Fruit fly (Drosophila melanogaster) whole organism, embryonic: ENCODE data around the gene Aasdh.

Source experiments
- Aef1 ChIP-seq: fragments of 200-800 bp; sonication (Bioruptor generic); IDR thresholded peaks from 3 replicates; pipeline ENCODE4 v1.3.6; 2022; ENCODE audit warnings: missing biosample characterization, missing genetic modification characterization
- CG12104 ChIP-seq: fragments of 200-800 bp; sonication (Bioruptor generic); optimal IDR thresholded peaks from 3 replicates; lab custom pipeline; 2016; ENCODE audit warnings: missing biosample characterization, missing genetic modification characterization
- CG14050 ChIP-seq: fragments of 200-800 bp; sonication (Bioruptor generic); IDR thresholded peaks from 3 replicates; pipeline ENCODE4 v1.3.6; 2022; ENCODE audit warnings: missing biosample characterization, missing genetic modification characterization
- CG14667 ChIP-seq: fragments of 200-800 bp; sonication (Bioruptor generic); IDR thresholded peaks from 2 replicates; pipeline ENCODE4 v1.3.6; 2022; ENCODE audit warnings: missing biosample characterization, missing genetic modification characterization
- CG14860 ChIP-seq: fragments of 200-800 bp; sonication (Bioruptor generic); IDR thresholded peaks from 3 replicates; pipeline ENCODE4 v1.3.6; 2022; ENCODE audit warnings: missing biosample characterization, missing genetic modification characterization; ENCODE audit not compliant: partially characterized antibody
- CG16815 ChIP-seq: fragments of 200-800 bp; sonication (Bioruptor generic); optimal IDR thresholded peaks from 3 replicates; lab custom pipeline; 2017; ENCODE audit warnings: missing biosample characterization, mild to moderate bottlenecking, missing genetic modification characterization
- CG2116 ChIP-seq: fragments of 200-800 bp; sonication (Bioruptor generic); optimal IDR thresholded peaks from 3 replicates; lab custom pipeline; 2018; ENCODE audit warnings: missing biosample characterization, mild to moderate bottlenecking, missing genetic modification characterization
- CG2202 ChIP-seq: fragments of 200-800 bp; sonication (Bioruptor generic); optimal IDR thresholded peaks from 2 replicates; lab custom pipeline; 2018; ENCODE audit warnings: missing biosample characterization, mild to moderate bottlenecking, missing genetic modification characterization
- CG4328 ChIP-seq: fragments of 200-800 bp; sonication (Bioruptor generic); optimal IDR thresholded peaks from 3 replicates; lab custom pipeline; 2017; ENCODE audit warnings: missing biosample characterization, missing genetic modification reagents, missing genetic modification characterization
- CG4854 ChIP-seq: fragments of 200-800 bp; sonication (Bioruptor generic); optimal IDR thresholded peaks from 2 replicates; lab custom pipeline; 2016; ENCODE audit warnings: missing biosample characterization, missing genetic modification characterization, inconsistent platforms
- CG6765 ChIP-seq: fragments of 200-800 bp; sonication (Bioruptor generic); optimal IDR thresholded peaks from 3 replicates; lab custom pipeline; 2017; ENCODE audit warnings: missing biosample characterization, mild to moderate bottlenecking, missing genetic modification characterization
- CG7357 ChIP-seq: fragments of 200-800 bp; sonication (Bioruptor generic); IDR thresholded peaks from 3 replicates; pipeline ENCODE4 v1.3.6; 2022; ENCODE audit warnings: missing biosample characterization, missing genetic modification characterization
- CG7928 ChIP-seq: fragments of 200-800 bp; sonication (Bioruptor generic); optimal IDR thresholded peaks from 2 replicates; lab custom pipeline; 2017; ENCODE audit warnings: missing biosample characterization, mild to moderate bottlenecking, missing genetic modification characterization
- CG8281 ChIP-seq: fragments of 200-800 bp; sonication (Bioruptor generic); optimal IDR thresholded peaks from 2 replicates; lab custom pipeline; 2018; ENCODE audit warnings: missing biosample characterization, mild to moderate bottlenecking, missing genetic modification characterization, moderate library complexity
- CG8290 ChIP-seq, 3 experiments: fragments of 200-800 bp; sonication (Bioruptor generic); optimal IDR thresholded peaks; 2 replicates each; lab custom pipeline; 2016 to 2019; ENCODE audit warnings: missing biosample characterization in 3 of 3, missing genetic modification characterization in 3 of 3, mild to moderate bottlenecking in 2 of 3, moderate library complexity in 1 of 3
- CG8478 ChIP-seq: fragments of >200 bp; optimal IDR thresholded peaks from 2 replicates; lab custom pipeline; 2018
- Dad ChIP-seq: fragments of 200-800 bp; sonication (Bioruptor generic); optimal IDR thresholded peaks from 3 replicates; lab custom pipeline; 2016; ENCODE audit warnings: missing biosample characterization, missing genetic modification characterization
- Dp ChIP-seq: fragments of 200-800 bp; sonication (Bioruptor generic); optimal IDR thresholded peaks from 2 replicates; lab custom pipeline; 2018; ENCODE audit warnings: missing biosample characterization, mild to moderate bottlenecking, missing genetic modification characterization, moderate library complexity
- HLH54F ChIP-seq: fragments of 200-800 bp; sonication (Bioruptor generic); optimal IDR thresholded peaks from 3 replicates; lab custom pipeline; 2016; ENCODE audit warnings: missing biosample characterization, missing genetic modification characterization
- HLHmδ ChIP-seq: fragments of 200-800 bp; sonication (Bioruptor generic); optimal IDR thresholded peaks from 2 replicates; lab custom pipeline; 2018; ENCODE audit warnings: missing biosample characterization, mild to moderate bottlenecking, missing genetic modification characterization, moderate library complexity
- MTF-1 ChIP-seq: fragments of 200-800 bp; sonication (Bioruptor generic); optimal IDR thresholded peaks from 2 replicates; lab custom pipeline; 2018; ENCODE audit warnings: missing biosample characterization, mild to moderate bottlenecking, missing genetic modification characterization, borderline replicate concordance
- Max ChIP-seq: fragments of 200-800 bp; sonication (Bioruptor generic); optimal IDR thresholded peaks from 2 replicates; lab custom pipeline; 2016; ENCODE audit warnings: missing biosample characterization, mild to moderate bottlenecking, missing genetic modification characterization
- NC2α ChIP-seq: fragments of 200-800 bp; sonication (Bioruptor generic); optimal IDR thresholded peaks from 2 replicates; lab custom pipeline; 2016; ENCODE audit warnings: missing biosample characterization, missing genetic modification characterization
- Sox100B ChIP-seq: fragments of 200-800 bp; sonication (Bioruptor generic); optimal IDR thresholded peaks from 3 replicates; lab custom pipeline; 2018; ENCODE audit warnings: missing biosample characterization, mild to moderate bottlenecking, missing genetic modification characterization
- Spps ChIP-seq: fragments of 200-800 bp; sonication (Bioruptor generic); optimal IDR thresholded peaks from 2 replicates; lab custom pipeline; 2018; ENCODE audit warnings: missing biosample characterization, mild to moderate bottlenecking, missing genetic modification characterization
- Sry-δ ChIP-seq: fragments of 200-800 bp; sonication (Bioruptor generic); optimal IDR thresholded peaks from 2 replicates; lab custom pipeline; 2016; ENCODE audit warnings: missing biosample characterization, missing genetic modification characterization
- bab2 ChIP-seq: fragments of 200-800 bp; sonication (Bioruptor generic); optimal IDR thresholded peaks from 2 replicates; lab custom pipeline; 2016; ENCODE audit warnings: missing biosample characterization, missing genetic modification characterization
- bcd ChIP-seq: fragments of 200-800 bp; sonication (Bioruptor generic); optimal IDR thresholded peaks from 2 replicates; lab custom pipeline; 2017; ENCODE audit warnings: missing biosample characterization, mild to moderate bottlenecking, missing genetic modification characterization
- chn ChIP-seq: fragments of 200-800 bp; sonication (Bioruptor generic); optimal IDR thresholded peaks from 2 replicates; lab custom pipeline; 2016; ENCODE audit warnings: missing biosample characterization, missing genetic modification characterization
- dysf ChIP-seq: fragments of 200-800 bp; sonication (Bioruptor generic); IDR thresholded peaks from 3 replicates; pipeline ENCODE4 v1.3.6; 2022; ENCODE audit warnings: missing biosample characterization, missing genetic modification characterization
- fd64A ChIP-seq: fragments of 200-800 bp; sonication (Bioruptor generic); optimal IDR thresholded peaks from 3 replicates; lab custom pipeline; 2018; ENCODE audit warnings: missing biosample characterization, mild to moderate bottlenecking, missing genetic modification characterization
- gem ChIP-seq: fragments of 200-800 bp; sonication (Bioruptor generic); optimal IDR thresholded peaks from 2 replicates; lab custom pipeline; 2019; ENCODE audit warnings: missing biosample characterization, mild to moderate bottlenecking, missing genetic modification characterization, moderate library complexity
- gsb ChIP-seq: fragments of 200-800 bp; sonication (Bioruptor generic); IDR thresholded peaks from 2 replicates; pipeline ENCODE4 v1.3.6; 2022; ENCODE audit warnings: missing biosample characterization, missing genetic modification characterization
- hb ChIP-seq: fragments of 200-800 bp; sonication (Bioruptor generic); IDR thresholded peaks from 3 replicates; pipeline ENCODE4 v1.3.6; 2022; ENCODE audit warnings: missing biosample characterization, missing genetic modification characterization; ENCODE audit not compliant: partially characterized antibody
- kah ChIP-seq: fragments of 200-800 bp; sonication (Bioruptor generic); optimal IDR thresholded peaks from 2 replicates; lab custom pipeline; 2018; ENCODE audit warnings: missing biosample characterization, mild to moderate bottlenecking, missing genetic modification characterization
- lab ChIP-seq: fragments of 200-800 bp; sonication (Bioruptor generic); optimal IDR thresholded peaks from 3 replicates; lab custom pipeline; 2017; ENCODE audit warnings: missing biosample characterization, missing genetic modification characterization, mild to moderate bottlenecking, moderate library complexity, missing genetic modification reagents
- lov ChIP-seq, 2 experiments: fragments of 200-800 bp in 1 of 2; fragments of >200 bp in 1 of 2; sonication (Bioruptor generic) in 1 of 2; IDR thresholded peaks in 1 of 2; optimal IDR thresholded peaks in 1 of 2; 2 replicates in 1 of 2; 3 replicates in 1 of 2; pipeline versions ENCODE4 v1.3.6 to Lab custom; 2017 to 2022; ENCODE audit warnings: missing biosample characterization in 1 of 2, missing genetic modification characterization in 1 of 2
- maf-S ChIP-seq: fragments of 200-800 bp; sonication (Bioruptor generic); optimal IDR thresholded peaks from 2 replicates; lab custom pipeline; 2016; ENCODE audit warnings: missing biosample characterization, missing genetic modification characterization
- nerfin-1 ChIP-seq: fragments of 200-800 bp; sonication (Bioruptor generic); optimal IDR thresholded peaks from 3 replicates; lab custom pipeline; 2019; ENCODE audit warnings: missing biosample characterization, mild to moderate bottlenecking, missing genetic modification characterization, moderate library complexity
- peb ChIP-seq: fragments of 200-800 bp; sonication (Bioruptor generic); IDR thresholded peaks from 2 replicates; pipeline ENCODE4 v1.3.6; 2022; ENCODE audit warnings: missing biosample characterization, missing genetic modification characterization
- prd ChIP-seq, 3 experiments: fragments of >200 bp in 2 of 3; fragments of 200-800 bp in 1 of 3; sonication (Bioruptor generic) in 1 of 3; optimal IDR thresholded peaks in 2 of 3; IDR thresholded peaks in 1 of 3; 2 replicates in 2 of 3; 3 replicates in 1 of 3; pipeline versions ENCODE4 v1.3.6 to Lab custom; 2017 to 2022; ENCODE audit warnings: missing biosample characterization in 1 of 3, missing genetic modification characterization in 1 of 3
- ro ChIP-seq: fragments of 200-800 bp; sonication (Bioruptor generic); IDR thresholded peaks from 2 replicates; pipeline ENCODE4 v1.3.6; 2022; ENCODE audit warnings: missing biosample characterization, missing genetic modification characterization
- run ChIP-seq: fragments of 200-800 bp; sonication (Bioruptor generic); optimal IDR thresholded peaks from 3 replicates; lab custom pipeline; 2018; ENCODE audit warnings: missing biosample characterization, mild to moderate bottlenecking, missing genetic modification characterization
- so ChIP-seq: fragments of 200-800 bp; sonication (Bioruptor generic); IDR thresholded peaks from 3 replicates; pipeline ENCODE4 v1.3.6; 2022; ENCODE audit warnings: missing biosample characterization, missing genetic modification characterization
- stwl ChIP-seq: fragments of 200-800 bp; sonication (Bioruptor generic); optimal IDR thresholded peaks from 3 replicates; lab custom pipeline; 2018; ENCODE audit warnings: missing biosample characterization, mild to moderate bottlenecking, missing genetic modification characterization, moderate library complexity
- wek ChIP-seq: fragments of 200-800 bp; sonication (Bioruptor generic); optimal IDR thresholded peaks from 3 replicates; lab custom pipeline; 2018; ENCODE audit warnings: missing biosample characterization, mild to moderate bottlenecking, missing genetic modification characterization, moderate library complexity

Aasdh gene

dm6 chr2L:8463144-8464106 lies 14.0 kb upstream of the Aasdh start, which contains the start of gene Agpat2 (continued):
- TF ChIP-seq Sox100B (GFP tag; lab: Kevin White, UChicago) (peak; percentile 75), gem (tag; lab: Kevin White, UChicago) (peak; percentile 92), Aef1 (GFP tag; lab: Robert Waterston, UW) (peak; percentile 52), peb (GFP tag; lab: Robert Waterston, UW) (peak; percentile 51; the same call in 1 of the 2 replicates), CG2202 (peak; percentile 69), Dad (GFP tag; lab: Kevin White, UChicago) (peak; percentile 75), prd (optimal IDR thresholded peaks at IDR 0.05; lab: Kevin White, UChicago) (no peak), prd (GFP tag; IDR thresholded peaks at IDR 0.05; lab: Robert Waterston, UW) (peak; percentile 80), nerfin-1 (tag; lab: Kevin White, UChicago) (peak; percentile 38), CG14050 (GFP tag; lab: Robert Waterston, UW) (peak; percentile 74), HLH54F (GFP tag; lab: Kevin White, UChicago) (peak; percentile 76), CG2116 (GFP tag; lab: Kevin White, UChicago) (peak; percentile 29), dysf (GFP tag; lab: Robert Waterston, UW) (peak; percentile 87), CG6765 (GFP tag; lab: Kevin White, UChicago) (peak; percentile 28), CG7928 (GFP tag; lab: Kevin White, UChicago) (peak; percentile 44), CG8290 (GFP tag; optimal IDR thresholded peaks at IDR 0.05; lab: Kevin White, UChicago) (peak; percentile 59), CG8290 (tag; optimal IDR thresholded peaks at IDR 0.05; lab: Kevin White, UChicago) (peak in 1 of 2 experiments; percentile 58), CG14667 (GFP tag; lab: Robert Waterston, UW) (peak; percentile 52), lab (GFP tag; lab: Kevin White, UChicago) (peak; percentile 93), wek (GFP tag; lab: Kevin White, UChicago) (no peak), CG14860 (no peak), CG4854 (GFP tag; lab: Kevin White, UChicago) (peak; percentile 56), so (GFP tag; lab: Robert Waterston, UW) (peak; percentile 67; the same call in 1 of the 3 replicates), stwl (tag; lab: Kevin White, UChicago) (peak; percentile 20), CG7357 (GFP tag; lab: Robert Waterston, UW) (peak; percentile 58; the same call in 2 of the 3 replicates), Max (peak; percentile 79), Dp (GFP tag; lab: Kevin White, UChicago) (no peak), hb (no peak), CG12104 (peak; percentile 80), bab2 (GFP tag; lab: Kevin White, UChicago) (peak; percentile 85), CG8478 (no peak), lov (optimal IDR thresholded peaks at IDR 0.05; lab: Kevin White, UChicago) (no peak), lov (GFP tag; IDR thresholded peaks at IDR 0.05; lab: Robert Waterston, UW) (0 out of 3 replicates have a peak, but pooled peaks have one; percentile 38), bcd (GFP tag; lab: Kevin White, UChicago) (peak; percentile 83), chn (GFP tag; lab: Kevin White, UChicago) (peak; percentile 77), CG16815 (GFP tag; lab: Kevin White, UChicago) (peak; percentile 69), MTF-1 (GFP tag; lab: Kevin White, UChicago) (peak; percentile 70), maf-S (peak; percentile 75), ro (GFP tag; lab: Robert Waterston, UW) (0 out of 2 replicates have a peak, but pooled peaks have one; percentile 20), CG8281 (tag; lab: Kevin White, UChicago) (peak; percentile 56), CG4328 (GFP tag; lab: Kevin White, UChicago) (peak; percentile 63), fd64A (GFP tag; lab: Kevin White, UChicago) (peak; percentile 38), HLHmδ (GFP tag; lab: Kevin White, UChicago) (no peak), run (tag; lab: Kevin White, UChicago) (peak; percentile 79), kah (GFP tag; lab: Kevin White, UChicago) (peak; percentile 47), Spps (tag; lab: Kevin White, UChicago) (peak; percentile 74), NC2α (GFP tag; lab: Kevin White, UChicago) (peak; percentile 56), gsb (GFP tag; lab: Robert Waterston, UW) (no peak; the same call in 1 of the 2 replicates), Sry-δ (peak; percentile 32)
